Fruit fly (Drosophila melanogaster) whole organism, embryonic: ENCODE measurements around the gene cni.

Experiments
- CG1024 ChIP-seq: fragments of 200-800 bp; sonication (Bioruptor generic); IDR thresholded peaks from 2 replicates; pipeline ENCODE4 v1.3.6; 2022; ENCODE audit warnings: missing biosample characterization, missing genetic modification characterization
- CG11504 ChIP-seq: fragments of 200-800 bp; sonication (Bioruptor generic); optimal IDR thresholded peaks from 3 replicates; lab custom pipeline; 2019; ENCODE audit warnings: missing biosample characterization, mild to moderate bottlenecking, missing genetic modification characterization, moderate library complexity
- CG13775 ChIP-seq: fragments of 200-800 bp; sonication (Bioruptor generic); optimal IDR thresholded peaks from 3 replicates; lab custom pipeline; 2017; ENCODE audit warnings: missing biosample characterization, mild to moderate bottlenecking, missing genetic modification characterization
- CG13894 ChIP-seq: fragments of 200-800 bp; sonication (Bioruptor generic); optimal IDR thresholded peaks from 3 replicates; lab custom pipeline; 2018; ENCODE audit warnings: missing biosample characterization, mild to moderate bottlenecking, missing genetic modification characterization, moderate library complexity
- CG14050 ChIP-seq: fragments of 200-800 bp; sonication (Bioruptor generic); IDR thresholded peaks from 3 replicates; pipeline ENCODE4 v1.3.6; 2022; ENCODE audit warnings: missing biosample characterization, missing genetic modification characterization
- CG18011 ChIP-seq: fragments of 200-800 bp; sonication (Bioruptor generic); optimal IDR thresholded peaks from 2 replicates; lab custom pipeline; 2017; ENCODE audit warnings: missing biosample characterization, missing genetic modification characterization, mild to moderate bottlenecking, moderate library complexity, missing genotype
- CG30431 ChIP-seq: fragments of 200-800 bp; sonication (Bioruptor generic); optimal IDR thresholded peaks from 2 replicates; lab custom pipeline; 2017; ENCODE audit warnings: missing biosample characterization, missing genetic modification characterization
- CG31224 ChIP-seq: fragments of 200-800 bp; sonication (Bioruptor generic); IDR thresholded peaks from 2 replicates; pipeline ENCODE4 v1.3.6; 2022; ENCODE audit warnings: missing biosample characterization, missing genetic modification characterization
- CG32767 ChIP-seq: fragments of 200-800 bp; sonication (Bioruptor generic); IDR thresholded peaks from 2 replicates; pipeline ENCODE4 v1.3.6; 2022; ENCODE audit warnings: missing biosample characterization, missing genetic modification characterization
- CG34224 ChIP-seq: fragments of 200-800 bp; sonication (Bioruptor generic); IDR thresholded peaks from 3 replicates; pipeline ENCODE4 v1.3.6; 2022; ENCODE audit warnings: missing biosample characterization, missing genetic modification characterization; ENCODE audit not compliant: partially characterized antibody
- CG3726 ChIP-seq: fragments of 200-800 bp; sonication (Bioruptor generic); IDR thresholded peaks from 3 replicates; pipeline ENCODE4, ENCODE4 v1.3.6; 2022; ENCODE audit warnings: missing biosample characterization, missing genetic modification characterization
- CG4707 ChIP-seq: fragments of 200-800 bp; sonication (Bioruptor generic); optimal IDR thresholded peaks from 2 replicates; lab custom pipeline; 2018; ENCODE audit warnings: missing biosample characterization, mild to moderate bottlenecking, missing genetic modification characterization, moderate library complexity
- D19B ChIP-seq: fragments of 200-800 bp; sonication (Bioruptor generic); optimal IDR thresholded peaks from 2 replicates; lab custom pipeline; 2017; ENCODE audit warnings: missing biosample characterization, mild to moderate bottlenecking, missing genetic modification characterization
- Deaf1 ChIP-seq: fragments of 200-800 bp; optimal IDR thresholded peaks from 3 replicates; lab custom pipeline; 2019; ENCODE audit warnings: missing biosample characterization, mild to moderate bottlenecking, missing genetic modification characterization, moderate library complexity
- ERR ChIP-seq: fragments of 200-800 bp; sonication (Bioruptor generic); optimal IDR thresholded peaks from 2 replicates; lab custom pipeline; 2016; ENCODE audit warnings: missing biosample characterization, missing genetic modification characterization
- Ets65A ChIP-seq: fragments of 200-800 bp; sonication (Bioruptor generic); peaks from one replicate; lab custom pipeline; 2016; ENCODE audit warnings: missing biosample characterization, missing genetic modification characterization
- MTF-1 ChIP-seq: fragments of 200-800 bp; sonication (Bioruptor generic); optimal IDR thresholded peaks from 2 replicates; lab custom pipeline; 2018; ENCODE audit warnings: missing biosample characterization, mild to moderate bottlenecking, missing genetic modification characterization, borderline replicate concordance
- Med ChIP-seq: fragments of 200-800 bp; sonication (Bioruptor generic); peaks from one replicate; lab custom pipeline; 2016; ENCODE audit warnings: missing biosample characterization, missing genetic modification characterization, mild to moderate bottlenecking, inconsistent platforms, moderate library complexity
- Mrtf ChIP-seq: fragments of 200-800 bp; sonication (Bioruptor generic); IDR thresholded peaks from 3 replicates; pipeline ENCODE4 v1.3.6; 2022; ENCODE audit warnings: missing biosample characterization, missing genetic modification characterization
- NK7.1 ChIP-seq: fragments of 200-800 bp; sonication (Bioruptor generic); optimal IDR thresholded peaks from 3 replicates; lab custom pipeline; 2016; ENCODE audit warnings: missing biosample characterization, missing genetic modification characterization
- Tbp ChIP-seq: fragments of >200 bp; optimal IDR thresholded peaks from 2 replicates; lab custom pipeline; 2018; ENCODE audit warnings: missing biosample characterization, missing genetic modification characterization
- Trl ChIP-seq, 3 experiments: fragments of >200 bp in 2 of 3; fragments of 200-800 bp in 1 of 3; sonication (Bioruptor generic) in 1 of 3; optimal IDR thresholded peaks; 2 replicates in 1 of 3; 3 replicates in 2 of 3; lab custom pipeline; 2016 to 2017; ENCODE audit warnings: missing biosample characterization in 1 of 3, missing genetic modification characterization in 1 of 3
- abd-A ChIP-seq: fragments of 200-800 bp; sonication (Bioruptor generic); optimal IDR thresholded peaks from 3 replicates; lab custom pipeline; 2019; ENCODE audit warnings: missing biosample characterization, mild to moderate bottlenecking, missing genetic modification characterization, moderate library complexity
- cad ChIP-seq: fragments of >200 bp; optimal IDR thresholded peaks from 2 replicates; lab custom pipeline; 2017; ENCODE audit warnings: missing biosample characterization, missing genetic modification characterization
- cg ChIP-seq: fragments of 200-800 bp; sonication (Bioruptor generic); optimal IDR thresholded peaks from 3 replicates; lab custom pipeline; 2019; ENCODE audit warnings: missing biosample characterization, mild to moderate bottlenecking, missing genetic modification characterization, moderate library complexity
- chinmo ChIP-seq: fragments of 200-800 bp; sonication (Bioruptor generic); IDR thresholded peaks from 4 replicates; pipeline ENCODE4 v1.3.6; 2022; ENCODE audit warnings: missing biosample characterization, missing genetic modification characterization; ENCODE audit not compliant: partially characterized antibody
- crp ChIP-seq, 2 experiments: fragments of 200-800 bp; sonication (Bioruptor generic); optimal IDR thresholded peaks; 2 replicates in 1 of 2; 3 replicates in 1 of 2; lab custom pipeline; 2017; ENCODE audit warnings: missing biosample characterization in 2 of 2, missing genetic modification characterization in 2 of 2, mild to moderate bottlenecking in 1 of 2, moderate library complexity in 1 of 2
- cwo ChIP-seq: fragments of 200-800 bp; sonication (Bioruptor generic); optimal IDR thresholded peaks from 3 replicates; lab custom pipeline; 2017; ENCODE audit warnings: missing biosample characterization, missing genetic modification characterization, mild to moderate bottlenecking, moderate library complexity, missing genetic modification reagents
- dmrt11E ChIP-seq: fragments of 200-800 bp; sonication (Bioruptor generic); optimal IDR thresholded peaks from 3 replicates; lab custom pipeline; 2018; ENCODE audit warnings: missing biosample characterization, mild to moderate bottlenecking, missing genetic modification characterization, moderate library complexity
- ewg ChIP-seq: fragments of 200-800 bp; sonication (Bioruptor generic); optimal IDR thresholded peaks from 3 replicates; lab custom pipeline; 2017; ENCODE audit warnings: mild to moderate bottlenecking, missing biosample characterization, missing genetic modification reagents, missing genetic modification characterization
- hb ChIP-seq: fragments of 200-800 bp; sonication (Bioruptor generic); IDR thresholded peaks from 3 replicates; pipeline ENCODE4 v1.3.6; 2022; ENCODE audit warnings: missing biosample characterization, missing genetic modification characterization; ENCODE audit not compliant: partially characterized antibody
- maf-S ChIP-seq: fragments of 200-800 bp; sonication (Bioruptor generic); optimal IDR thresholded peaks from 2 replicates; lab custom pipeline; 2016; ENCODE audit warnings: missing biosample characterization, missing genetic modification characterization
- mam ChIP-seq: fragments of 200-800 bp; sonication (Bioruptor generic); optimal IDR thresholded peaks from 3 replicates; lab custom pipeline; 2016; ENCODE audit warnings: missing biosample characterization, missing genetic modification characterization
- onecut ChIP-seq: fragments of 200-800 bp; sonication (Bioruptor generic); IDR thresholded peaks from 2 replicates; pipeline ENCODE4 v1.3.6; 2022; ENCODE audit warnings: missing biosample characterization, missing genetic modification characterization
- pfk ChIP-seq: fragments of 200-800 bp; sonication (Bioruptor generic); optimal IDR thresholded peaks from 2 replicates; lab custom pipeline; 2018; ENCODE audit warnings: missing biosample characterization, mild to moderate bottlenecking, missing genetic modification characterization, moderate library complexity
- prd ChIP-seq, 3 experiments: fragments of >200 bp in 2 of 3; fragments of 200-800 bp in 1 of 3; sonication (Bioruptor generic) in 1 of 3; optimal IDR thresholded peaks in 2 of 3; IDR thresholded peaks in 1 of 3; 2 replicates in 2 of 3; 3 replicates in 1 of 3; pipeline versions ENCODE4 v1.3.6 to Lab custom; 2017 to 2022; ENCODE audit warnings: missing biosample characterization in 1 of 3, missing genetic modification characterization in 1 of 3
- ro ChIP-seq: fragments of 200-800 bp; sonication (Bioruptor generic); IDR thresholded peaks from 2 replicates; pipeline ENCODE4 v1.3.6; 2022; ENCODE audit warnings: missing biosample characterization, missing genetic modification characterization
- run ChIP-seq: fragments of 200-800 bp; sonication (Bioruptor generic); optimal IDR thresholded peaks from 3 replicates; lab custom pipeline; 2018; ENCODE audit warnings: missing biosample characterization, mild to moderate bottlenecking, missing genetic modification characterization
- seq ChIP-seq: fragments of 200-800 bp; sonication (Bioruptor generic); IDR thresholded peaks from 2 replicates; pipeline ENCODE4 v1.3.6; 2022; ENCODE audit warnings: missing biosample characterization, missing genetic modification characterization
- sob ChIP-seq: fragments of 200-800 bp; sonication (Bioruptor generic); IDR thresholded peaks from 2 replicates; pipeline ENCODE4 v1.3.6; 2022; ENCODE audit warnings: missing biosample characterization, missing genetic modification characterization
- sqz ChIP-seq: fragments of 200-800 bp; sonication (Bioruptor generic); optimal IDR thresholded peaks from 3 replicates; lab custom pipeline; 2018; ENCODE audit warnings: missing biosample characterization, mild to moderate bottlenecking, missing genetic modification characterization
- sr ChIP-seq: fragments of 200-800 bp; sonication (Bioruptor generic); IDR thresholded peaks from 3 replicates; pipeline ENCODE4 v1.3.6; 2022; ENCODE audit warnings: missing biosample characterization, missing genetic modification characterization
- z ChIP-seq: fragments of 200-800 bp; sonication (Bioruptor generic); IDR thresholded peaks from 3 replicates; pipeline ENCODE4 v1.3.6; 2022; ENCODE audit warnings: missing biosample characterization, missing genetic modification characterization

Gene cni

dm6 chr2L:16275177-16275808, 35.2 kb downstream of the cni start:
- TF ChIP-seq CG30431 (GFP tag; lab: Kevin White, UChicago), result no peak
- TF ChIP-seq pfk (GFP tag; lab: Kevin White, UChicago), result peak; percentile 98
- no peak for TF ChIP-seq CG18011 (GFP tag; lab: Kevin White, UChicago)
- 0 out of 3 replicates have a peak, but pooled peaks have one; percentile 10 for TF ChIP-seq z
- TF ChIP-seq Ets65A (GFP tag; lab: Kevin White, UChicago), result peak; percentile 79
- TF ChIP-seq CG31224 (GFP tag; lab: Robert Waterston, UW), result peak; percentile 98
- no peak for TF ChIP-seq dmrt11E (tag; lab: Kevin White, UChicago)
- TF ChIP-seq prd (optimal IDR thresholded peaks at IDR 0.05; lab: Kevin White, UChicago), result no peak
- no peak for TF ChIP-seq prd (GFP tag; IDR thresholded peaks at IDR 0.05; lab: Robert Waterston, UW)
- peak; percentile 56 for TF ChIP-seq Med
- peak; percentile 79 for TF ChIP-seq ewg
- no peak for TF ChIP-seq MTF-1 (GFP tag; lab: Kevin White, UChicago)
- no peak for TF ChIP-seq D19B (GFP tag; lab: Kevin White, UChicago)
- peak; percentile 94 for TF ChIP-seq onecut
- TF ChIP-seq sr, result no peak
- TF ChIP-seq ro (GFP tag; lab: Robert Waterston, UW), result no peak
- no peak for TF ChIP-seq Tbp (GFP tag; lab: Kevin White, UChicago)
- no peak for TF ChIP-seq maf-S (GFP tag; lab: Kevin White, UChicago)
- TF ChIP-seq run (tag; lab: Kevin White, UChicago), result no peak
- TF ChIP-seq seq, result 0 out of 2 replicates have a peak, but pooled peaks have one; percentile 34
- TF ChIP-seq sob (GFP tag; lab: Robert Waterston, UW), result no peak
- peak; percentile 16 for TF ChIP-seq CG11504 (tag; lab: Kevin White, UChicago)
- TF ChIP-seq Trl (optimal IDR thresholded peaks at IDR 0.05; lab: Kevin White, UChicago), result peak in 1 of 2 experiments; percentile 2
- no peak for TF ChIP-seq Trl (GFP tag; optimal IDR thresholded peaks at IDR 0.05; lab: Kevin White, UChicago)
- no peak for TF ChIP-seq CG14050 (GFP tag; lab: Robert Waterston, UW)
- no peak for TF ChIP-seq ERR (GFP tag; lab: Kevin White, UChicago)
- peak; percentile 25 for TF ChIP-seq cg (GFP tag; lab: Kevin White, UChicago)
- peak; percentile 16 for TF ChIP-seq Deaf1 (tag; lab: Kevin White, UChicago)
- no peak for TF ChIP-seq cwo (GFP tag; lab: Kevin White, UChicago)
- no peak for TF ChIP-seq CG4707
- peak; percentile 92 for TF ChIP-seq abd-A (tag; lab: Kevin White, UChicago)
- TF ChIP-seq crp (GFP tag; optimal IDR thresholded peaks at IDR 0.05; lab: Kevin White, UChicago), result peak in 1 of 2 experiments; percentile 67
- TF ChIP-seq CG1024 (GFP tag; lab: Robert Waterston, UW), result no peak
- TF ChIP-seq CG32767, result peak; percentile 8; the same call in 1 of the 2 replicates
- no peak for TF ChIP-seq CG13775 (GFP tag; lab: Kevin White, UChicago)
- TF ChIP-seq NK7.1 (GFP tag; lab: Kevin White, UChicago), result no peak
- no peak for TF ChIP-seq hb
- peak; percentile 3 for TF ChIP-seq mam
- no peak for TF ChIP-seq CG3726 (GFP tag; lab: Robert Waterston, UW)
- TF ChIP-seq CG34224 (GFP tag; lab: Robert Waterston, UW), result 0 out of 3 replicates have a peak, but pooled peaks have one; percentile 31
- no peak for TF ChIP-seq cad (GFP tag; lab: Kevin White, UChicago)
- no peak for TF ChIP-seq Mrtf (GFP tag; lab: Robert Waterston, UW)
- TF ChIP-seq CG13894 (tag; lab: Kevin White, UChicago), result peak; percentile 48
- TF ChIP-seq chinmo (GFP tag; lab: Robert Waterston, UW), result 0 out of 4 replicates have a peak, but pooled peaks have one; percentile 35
- TF ChIP-seq sqz (GFP tag; lab: Kevin White, UChicago), result no peak
- TF ChIP-seq, all 482 proteins: peak for 19
